Fruit fly (Drosophila melanogaster) whole organism, embryonic: ENCODE measurements around the gene asun.

ENCODE experiments used
- Bdp1 ChIP-seq: fragments of 200-800 bp; sonication (Bioruptor generic); optimal IDR thresholded peaks from 3 replicates; lab custom pipeline; 2016; ENCODE audit warnings: missing biosample characterization, missing genetic modification characterization
- BtbVII ChIP-seq: fragments of 200-800 bp; sonication (Bioruptor generic); optimal IDR thresholded peaks from 3 replicates; lab custom pipeline; 2017; ENCODE audit warnings: missing biosample characterization, mild to moderate bottlenecking, missing genetic modification characterization
- CG10267 ChIP-seq: fragments of 200-800 bp; sonication (Bioruptor generic); optimal IDR thresholded peaks from 2 replicates; lab custom pipeline; 2018; ENCODE audit warnings: missing biosample characterization, mild to moderate bottlenecking, missing genetic modification characterization, moderate library complexity
- CG10565 ChIP-seq: fragments of 200-800 bp; sonication (Bioruptor generic); optimal IDR thresholded peaks from 3 replicates; lab custom pipeline; 2016; ENCODE audit warnings: missing biosample characterization, mild to moderate bottlenecking, missing genetic modification characterization
- CG11560 ChIP-seq: fragments of 200-800 bp; sonication (Bioruptor generic); IDR thresholded peaks from 3 replicates; pipeline ENCODE4 v1.3.6; 2022; ENCODE audit warnings: missing biosample characterization, missing genetic modification characterization
- CG12219 ChIP-seq: fragments of 200-800 bp; sonication (Bioruptor generic); optimal IDR thresholded peaks from 3 replicates; lab custom pipeline; 2018; ENCODE audit warnings: missing biosample characterization, mild to moderate bottlenecking, missing genetic modification characterization
- CG15073 ChIP-seq: fragments of 200-800 bp; sonication (Bioruptor generic); optimal IDR thresholded peaks from 2 replicates; lab custom pipeline; 2016; ENCODE audit warnings: missing biosample characterization, missing genetic modification characterization
- CG17361 ChIP-seq: fragments of 200-800 bp; sonication (Bioruptor generic); IDR thresholded peaks from 3 replicates; pipeline ENCODE4 v1.3.6; 2022; ENCODE audit warnings: missing biosample characterization, missing genetic modification characterization
- CG17829 ChIP-seq: fragments of 200-800 bp; optimal IDR thresholded peaks from 2 replicates; lab custom pipeline; 2019; ENCODE audit warnings: missing biosample characterization, mild to moderate bottlenecking, missing genetic modification characterization, moderate library complexity
- CG18476 ChIP-seq: fragments of 200-800 bp; sonication (Bioruptor generic); optimal IDR thresholded peaks from 2 replicates; lab custom pipeline; 2016; ENCODE audit warnings: missing biosample characterization, mild to moderate bottlenecking, missing genetic modification characterization
- CG3838 ChIP-seq: fragments of 200-800 bp; sonication (Bioruptor generic); optimal IDR thresholded peaks from 3 replicates; lab custom pipeline; 2016; ENCODE audit warnings: missing biosample characterization, missing genetic modification characterization
- CG3847 ChIP-seq: fragments of 200-800 bp; sonication (Bioruptor generic); IDR thresholded peaks from 2 replicates; pipeline ENCODE4 v1.3.6; 2022; ENCODE audit warnings: missing biosample characterization, missing genetic modification characterization
- CG4282 ChIP-seq: fragments of 200-800 bp; sonication (Bioruptor generic); optimal IDR thresholded peaks from 2 replicates; lab custom pipeline; 2016; ENCODE audit warnings: missing biosample characterization, missing genetic modification characterization
- CG4360 ChIP-seq: fragments of 200-800 bp; sonication (Bioruptor generic); IDR thresholded peaks from 2 replicates; pipeline ENCODE4 v1.3.6; 2022; ENCODE audit warnings: missing biosample characterization, missing genetic modification characterization
- CG6654 ChIP-seq: fragments of 200-800 bp; sonication (Bioruptor generic); optimal IDR thresholded peaks from 2 replicates; lab custom pipeline; 2017; ENCODE audit warnings: missing biosample characterization, mild to moderate bottlenecking, missing genetic modification characterization
- CG6854 ChIP-seq: fragments of 200-800 bp; sonication (Bioruptor generic); optimal IDR thresholded peaks from 3 replicates; lab custom pipeline; 2017; ENCODE audit warnings: missing biosample characterization, mild to moderate bottlenecking, missing genetic modification characterization
- CG7928 ChIP-seq: fragments of 200-800 bp; sonication (Bioruptor generic); optimal IDR thresholded peaks from 2 replicates; lab custom pipeline; 2017; ENCODE audit warnings: missing biosample characterization, mild to moderate bottlenecking, missing genetic modification characterization
- CG7987 ChIP-seq: fragments of 200-800 bp; sonication (Bioruptor generic); optimal IDR thresholded peaks from 2 replicates; lab custom pipeline; 2018; ENCODE audit warnings: missing biosample characterization, mild to moderate bottlenecking, missing genetic modification characterization, moderate library complexity
- CG8290 ChIP-seq, 3 experiments: fragments of 200-800 bp; sonication (Bioruptor generic); optimal IDR thresholded peaks; 2 replicates each; lab custom pipeline; 2016 to 2019; ENCODE audit warnings: missing biosample characterization in 3 of 3, missing genetic modification characterization in 3 of 3, mild to moderate bottlenecking in 2 of 3, moderate library complexity in 1 of 3
- CG8944 ChIP-seq: fragments of 200-800 bp; sonication (Bioruptor generic); optimal IDR thresholded peaks from 3 replicates; lab custom pipeline; 2016; ENCODE audit warnings: missing biosample characterization, missing genetic modification characterization
- CG9797 ChIP-seq: fragments of 200-800 bp; sonication (Bioruptor generic); optimal IDR thresholded peaks from 3 replicates; lab custom pipeline; 2018; ENCODE audit warnings: missing biosample characterization, mild to moderate bottlenecking, missing genetic modification characterization
- CHES-1-like ChIP-seq: fragments of 200-800 bp; sonication (Bioruptor generic); optimal IDR thresholded peaks from 2 replicates; lab custom pipeline; 2016; ENCODE audit warnings: missing biosample characterization, missing genetic modification characterization
- CTCF ChIP-seq: fragments of 200-800 bp; sonication (Bioruptor generic); optimal IDR thresholded peaks from 2 replicates; lab custom pipeline; 2017; ENCODE audit warnings: missing biosample characterization, mild to moderate bottlenecking, missing genetic modification characterization, moderate library complexity
- Doc3 ChIP-seq: fragments of 200-800 bp; sonication (Bioruptor generic); IDR thresholded peaks from 3 replicates; pipeline ENCODE4 v1.3.6; 2022; ENCODE audit warnings: missing biosample characterization, missing genetic modification characterization; ENCODE audit not compliant: partially characterized antibody
- Fer2 ChIP-seq: fragments of 200-800 bp; sonication (Bioruptor generic); optimal IDR thresholded peaks from 2 replicates; lab custom pipeline; 2018; ENCODE audit warnings: missing biosample characterization, mild to moderate bottlenecking, missing genetic modification characterization, moderate library complexity
- HHEX ChIP-seq: fragments of 200-800 bp; sonication (Bioruptor generic); optimal IDR thresholded peaks from 3 replicates; lab custom pipeline; 2017; ENCODE audit warnings: missing biosample characterization, mild to moderate bottlenecking, missing genetic modification characterization, missing genetic modification reagents
- Lim3 ChIP-seq: fragments of 200-800 bp; sonication (Bioruptor generic); IDR thresholded peaks from 2 replicates; pipeline ENCODE4 v1.3.6; 2022; ENCODE audit warnings: missing biosample characterization, missing genetic modification characterization
- Nf-YA ChIP-seq: fragments of 200-800 bp; sonication (Bioruptor generic); IDR thresholded peaks from 2 replicates; pipeline ENCODE4 v1.3.6; 2022; ENCODE audit warnings: missing biosample characterization, missing genetic modification characterization
- Rfx ChIP-seq: fragments of 200-800 bp; sonication (Bioruptor generic); IDR thresholded peaks from 2 replicates; pipeline ENCODE4 v1.3.6; 2022; ENCODE audit warnings: missing biosample characterization, missing genetic modification characterization
- amos ChIP-seq: fragments of 200-800 bp; sonication (Bioruptor generic); IDR thresholded peaks from 2 replicates; pipeline ENCODE4 v1.3.6; 2022; ENCODE audit warnings: missing biosample characterization, missing genetic modification characterization; ENCODE audit not compliant: partially characterized antibody
- cas ChIP-seq: fragments of 200-800 bp; sonication (Bioruptor generic); IDR thresholded peaks from 2 replicates; pipeline ENCODE4 v1.3.6; 2022; ENCODE audit warnings: missing biosample characterization, missing genetic modification characterization
- corto ChIP-seq: fragments of 200-800 bp; sonication (Bioruptor generic); optimal IDR thresholded peaks from 2 replicates; lab custom pipeline; 2016; ENCODE audit warnings: missing biosample characterization, mild to moderate bottlenecking, missing genetic modification characterization, moderate library complexity
- crc ChIP-seq: fragments of 200-800 bp; sonication (Bioruptor generic); optimal IDR thresholded peaks from 2 replicates; lab custom pipeline; 2016; ENCODE audit warnings: missing biosample characterization, missing genetic modification characterization
- crol ChIP-seq: fragments of 200-800 bp; sonication (Bioruptor generic); IDR thresholded peaks from 2 replicates; pipeline ENCODE4 v1.3.6; 2022; ENCODE audit warnings: missing biosample characterization, missing genetic modification characterization
- dysf ChIP-seq: fragments of 200-800 bp; sonication (Bioruptor generic); IDR thresholded peaks from 3 replicates; pipeline ENCODE4 v1.3.6; 2022; ENCODE audit warnings: missing biosample characterization, missing genetic modification characterization
- ems ChIP-seq: fragments of 200-800 bp; sonication (Bioruptor generic); optimal IDR thresholded peaks from 3 replicates; lab custom pipeline; 2016; ENCODE audit warnings: missing biosample characterization, missing genetic modification characterization
- eyg ChIP-seq: fragments of 200-800 bp; sonication (Bioruptor generic); optimal IDR thresholded peaks from 3 replicates; lab custom pipeline; 2016; ENCODE audit warnings: missing biosample characterization, missing genetic modification characterization
- fd3F ChIP-seq: fragments of 200-800 bp; sonication (Bioruptor generic); optimal IDR thresholded peaks from 2 replicates; lab custom pipeline; 2018; ENCODE audit warnings: missing biosample characterization, mild to moderate bottlenecking, missing genetic modification characterization, moderate library complexity
- ind ChIP-seq: fragments of 200-800 bp; sonication (Bioruptor generic); optimal IDR thresholded peaks from 3 replicates; lab custom pipeline; 2016; ENCODE audit warnings: missing biosample characterization, missing genetic modification characterization
- nmo ChIP-seq: fragments of 200-800 bp; sonication (Bioruptor generic); optimal IDR thresholded peaks from 2 replicates; lab custom pipeline; 2018; ENCODE audit warnings: missing biosample characterization, mild to moderate bottlenecking, missing genetic modification characterization, moderate library complexity
- nom ChIP-seq: fragments of 200-800 bp; sonication (Bioruptor generic); optimal IDR thresholded peaks from 2 replicates; lab custom pipeline; 2017; ENCODE audit warnings: missing biosample characterization, missing genetic modification characterization, mild to moderate bottlenecking, moderate library complexity, missing genetic modification reagents
- rib ChIP-seq: fragments of 200-800 bp; sonication (Bioruptor generic); IDR thresholded peaks from 2 replicates; pipeline ENCODE4 v1.3.6; 2022; ENCODE audit warnings: missing biosample characterization, missing genetic modification characterization
- sc ChIP-seq, 3 experiments: fragments of >200 bp in 2 of 3; fragments of 200-800 bp in 1 of 3; sonication (Bioruptor generic) in 1 of 3; optimal IDR thresholded peaks; 2 replicates in 2 of 3; 3 replicates in 1 of 3; lab custom pipeline; 2017; ENCODE audit warnings: mild to moderate bottlenecking in 1 of 3, missing biosample characterization in 1 of 3, missing genetic modification characterization in 1 of 3, missing genetic modification reagents in 1 of 3
- sens-2 ChIP-seq: fragments of 200-800 bp; sonication (Bioruptor generic); IDR thresholded peaks from 2 replicates; pipeline ENCODE4 v1.3.6; 2022; ENCODE audit warnings: missing biosample characterization, missing genetic modification characterization
- seq ChIP-seq: fragments of 200-800 bp; sonication (Bioruptor generic); IDR thresholded peaks from 2 replicates; pipeline ENCODE4 v1.3.6; 2022; ENCODE audit warnings: missing biosample characterization, missing genetic modification characterization
- sisA ChIP-seq: fragments of 200-800 bp; sonication (Bioruptor generic); IDR thresholded peaks from 2 replicates; pipeline ENCODE4 v1.3.6; 2022; ENCODE audit warnings: missing biosample characterization, missing genetic modification characterization
- slbo ChIP-seq: fragments of 200-800 bp; sonication (Bioruptor generic); IDR thresholded peaks from 2 replicates; pipeline ENCODE4 v1.3.6; 2022; ENCODE audit warnings: missing biosample characterization, missing genetic modification characterization
- sna ChIP-seq: fragments of 200-800 bp; sonication (Bioruptor generic); IDR thresholded peaks from 2 replicates; pipeline ENCODE4 v1.3.6; 2022; ENCODE audit warnings: missing biosample characterization, missing genetic modification characterization; ENCODE audit not compliant: partially characterized antibody
- so ChIP-seq: fragments of 200-800 bp; sonication (Bioruptor generic); IDR thresholded peaks from 3 replicates; pipeline ENCODE4 v1.3.6; 2022; ENCODE audit warnings: missing biosample characterization, missing genetic modification characterization
- trem ChIP-seq: fragments of 200-800 bp; optimal IDR thresholded peaks from 3 replicates; lab custom pipeline; 2019; ENCODE audit warnings: missing biosample characterization, mild to moderate bottlenecking, missing genetic modification characterization, moderate library complexity
- ttk ChIP-seq: fragments of 200-800 bp; sonication (Bioruptor generic); IDR thresholded peaks from 2 replicates; pipeline ENCODE4 v2.1.2; 2022; ENCODE audit warnings: missing biosample characterization, missing genetic modification characterization
- zf30C ChIP-seq: fragments of 200-800 bp; sonication (Bioruptor generic); optimal IDR thresholded peaks from 3 replicates; lab custom pipeline; 2018; ENCODE audit warnings: missing biosample characterization, mild to moderate bottlenecking, missing genetic modification characterization

Gene asun

dm6 chr3R:16242461-16242934 is 21.6 kb upstream of the asun start (continued):
- no peak for TF ChIP-seq so (GFP tag; lab: Robert Waterston, UW)
- no peak for TF ChIP-seq eyg (GFP tag; lab: Kevin White, UChicago)
- TF ChIP-seq CG4360 = no peak
- no peak for TF ChIP-seq CG3847
- TF ChIP-seq Bdp1 (GFP tag; lab: Kevin White, UChicago) = peak; percentile 31
- TF ChIP-seq cas (GFP tag; lab: Robert Waterston, UW) = no peak
- TF ChIP-seq slbo (GFP tag; lab: Robert Waterston, UW) = no peak
- no peak for TF ChIP-seq CG9797
- no peak for TF ChIP-seq CG6654
- TF ChIP-seq sisA (GFP tag; lab: Robert Waterston, UW) = no peak
- peak; percentile 90 for TF ChIP-seq nom (GFP tag; lab: Kevin White, UChicago)
- TF ChIP-seq dysf (GFP tag; lab: Robert Waterston, UW) = no peak
- TF ChIP-seq sens-2 (GFP tag; lab: Robert Waterston, UW) = no peak
- TF ChIP-seq CG15073 = no peak
- no peak for TF ChIP-seq CG18476
- no peak for TF ChIP-seq Rfx
- TF ChIP-seq Doc3 (GFP tag; lab: Robert Waterston, UW) = no peak
- peak; percentile 34 for TF ChIP-seq CG3838 (GFP tag; lab: Kevin White, UChicago)
- TF ChIP-seq trem = peak; percentile 50
- TF ChIP-seq zf30C (GFP tag; lab: Kevin White, UChicago) = peak; percentile 29
- TF ChIP-seq seq (GFP tag; lab: Robert Waterston, UW) = no peak
- no peak for TF ChIP-seq CG12219
- TF ChIP-seq nmo (GFP tag; lab: Kevin White, UChicago) = peak; percentile 41
- TF ChIP-seq HHEX = no peak
- no peak for TF ChIP-seq corto
- no peak for TF ChIP-seq amos (GFP tag; lab: Robert Waterston, UW)
- TF ChIP-seq ttk (GFP tag; lab: Robert Waterston, UW) = no peak
- TF ChIP-seq Fer2 = no peak
- peak; percentile 30 for TF ChIP-seq CG6854
- TF ChIP-seq BtbVII = peak; percentile 26
- no peak for TF ChIP-seq Nf-YA (GFP tag; lab: Robert Waterston, UW)
- no peak for TF ChIP-seq ind (GFP tag; lab: Kevin White, UChicago)
- TF ChIP-seq sc (optimal IDR thresholded peaks at IDR 0.05; lab: Kevin White, UChicago) = no peak
- TF ChIP-seq sc (GFP tag; optimal IDR thresholded peaks at IDR 0.05; lab: Kevin White, UChicago) = no peak
- peak; percentile 50 for TF ChIP-seq CTCF
- no peak for TF ChIP-seq crol (GFP tag; lab: Robert Waterston, UW)
- no peak for TF ChIP-seq Lim3 (GFP tag; lab: Robert Waterston, UW)
- TF ChIP-seq rib (GFP tag; lab: Robert Waterston, UW) = no peak
- peak; percentile 63 for TF ChIP-seq CG7928 (GFP tag; lab: Kevin White, UChicago)
- no peak for TF ChIP-seq sna
- no peak for TF ChIP-seq fd3F
- peak; percentile 61 for TF ChIP-seq CHES-1-like
- no peak for TF ChIP-seq CG8290 (GFP tag; optimal IDR thresholded peaks at IDR 0.05; lab: Kevin White, UChicago)
- peak in 1 of 2 experiments; percentile 92 for TF ChIP-seq CG8290 (tag; optimal IDR thresholded peaks at IDR 0.05; lab: Kevin White, UChicago)
- TF ChIP-seq CG11560 = no peak
- TF ChIP-seq CG17361 (GFP tag; lab: Robert Waterston, UW) = no peak
- TF ChIP-seq crc (GFP tag; lab: Kevin White, UChicago) = no peak
- TF ChIP-seq CG7987 (GFP tag; lab: Kevin White, UChicago) = peak; percentile 84
- TF ChIP-seq CG8944 (GFP tag; lab: Kevin White, UChicago) = no peak
- peak; percentile 71 for TF ChIP-seq CG17829
- no peak for TF ChIP-seq ems
- TF ChIP-seq CG4282 (GFP tag; lab: Kevin White, UChicago) = peak; percentile 25
- no peak for TF ChIP-seq CG10565
- TF ChIP-seq CG10267 (tag; lab: Kevin White, UChicago) = peak; percentile 7
